Fruit fly (Drosophila melanogaster): ENCODE results near the gene trio.

DNA sequence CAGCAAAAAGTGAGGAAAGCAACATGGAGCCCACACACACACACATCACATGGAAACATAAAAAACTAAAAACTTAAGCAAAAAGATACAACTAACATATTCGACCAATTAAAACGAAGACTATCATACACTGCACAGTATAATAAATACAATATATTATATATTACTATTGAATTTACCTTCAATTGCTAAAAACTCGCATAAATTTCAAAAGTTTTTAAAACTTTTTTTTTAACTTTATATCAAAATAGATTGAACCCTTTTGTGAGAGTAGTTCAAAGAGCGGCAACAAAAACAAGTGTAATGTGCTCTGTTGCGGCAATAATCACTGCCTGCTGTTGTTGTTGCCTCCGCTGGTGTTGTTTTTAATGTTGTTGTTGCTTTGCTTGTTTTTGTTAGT is 29.7 kb upstream of the trio start:
- TF ChIP-seq Blimp-1 (GFP tag; optimal IDR thresholded peaks at IDR 0.05) (no peak), CG1621 (tag; optimal IDR thresholded peaks at IDR 0.05) (peak; percentile 11)

Measured in whole organism, prepupa.